Worm (Caenorhabditis elegans) whole organism, late embryonic: ENCODE results near the gene F20D6.10.

ENCODE experiments used
- C08G9.2 ChIP-seq: sonication (generic microtip); optimal IDR thresholded peaks from 2 replicates; lab custom pipeline; 2016; ENCODE audit warnings: mild to moderate bottlenecking, missing genetic modification characterization, moderate library complexity, missing compliant biosample characterization
- C38D4.7 ChIP-seq: fragments of 200-800 bp; sonication (Bioruptor generic); optimal IDR thresholded peaks from 2 replicates; lab custom pipeline; 2018; ENCODE audit warnings: mild to moderate bottlenecking, missing genetic modification characterization, moderate library complexity, missing compliant biosample characterization
- F13H6.1 ChIP-seq: sonication (generic microtip); optimal IDR thresholded peaks from 2 replicates; lab custom pipeline; 2016; ENCODE audit warnings: missing genetic modification characterization, missing compliant biosample characterization
- K02D7.2 ChIP-seq: sonication (generic microtip); optimal IDR thresholded peaks from 2 replicates; lab custom pipeline; 2017; ENCODE audit warnings: mild to moderate bottlenecking, missing genetic modification characterization, missing compliant biosample characterization
- K09A11.1 ChIP-seq: sonication (generic microtip); optimal IDR thresholded peaks from 2 replicates; lab custom pipeline; 2017; ENCODE audit warnings: antibody characterized with exemption, mild to moderate bottlenecking, missing genetic modification characterization, missing compliant biosample characterization; ENCODE audit not compliant: insufficient read depth
- Y22D7AL.16 ChIP-seq: sonication (generic microtip); optimal IDR thresholded peaks from 2 replicates; lab custom pipeline; 2016; ENCODE audit warnings: missing genetic modification characterization, missing compliant biosample characterization
- ama-1 ChIP-seq: fragments of 150-350 bp; optimal IDR thresholded peaks from 2 replicates; lab custom pipeline; 2014
- ceh-18 ChIP-seq: sonication (generic microtip); optimal IDR thresholded peaks from 2 replicates; lab custom pipeline; 2016; ENCODE audit warnings: missing genetic modification characterization, missing compliant biosample characterization
- ceh-2 ChIP-seq: sonication (generic microtip); optimal IDR thresholded peaks from 2 replicates; lab custom pipeline; 2016; ENCODE audit warnings: missing genotype, missing genetic modification characterization, missing compliant biosample characterization
- ceh-34 ChIP-seq: sonication (generic microtip); optimal IDR thresholded peaks from 2 replicates; lab custom pipeline; 2016; ENCODE audit warnings: mild to moderate bottlenecking, missing genetic modification characterization, missing compliant biosample characterization
- ceh-45 ChIP-seq: fragments of 200-800 bp; sonication (Bioruptor generic); IDR thresholded peaks from 2 replicates; pipeline ENCODE4 v1.3.6; 2022; ENCODE audit warnings: missing genetic modification reagents, missing genetic modification characterization, missing compliant biosample characterization
- ceh-48 ChIP-seq: sonication (generic microtip); optimal IDR thresholded peaks from 2 replicates; lab custom pipeline; 2016; ENCODE audit warnings: missing genetic modification characterization, inconsistent platforms, missing compliant biosample characterization
- ceh-6 ChIP-seq: fragments of 200-800 bp; sonication (Bioruptor generic); optimal IDR thresholded peaks from 2 replicates; lab custom pipeline; 2018; ENCODE audit warnings: mild to moderate bottlenecking, missing genetic modification characterization, missing compliant biosample characterization
- che-1 ChIP-seq: sonication (generic microtip); optimal IDR thresholded peaks from 2 replicates; lab custom pipeline; 2016; ENCODE audit warnings: mild to moderate bottlenecking, missing genetic modification characterization, missing compliant biosample characterization
- dmd-4 ChIP-seq: sonication (generic microtip); optimal IDR thresholded peaks from 2 replicates; lab custom pipeline; 2016; ENCODE audit warnings: borderline replicate concordance, missing genetic modification characterization, missing compliant biosample characterization
- elt-4 ChIP-seq: sonication (generic microtip); optimal IDR thresholded peaks from 2 replicates; lab custom pipeline; 2016; ENCODE audit warnings: missing genetic modification characterization, missing compliant biosample characterization
- eyg-1 ChIP-seq: sonication (generic microtip); optimal IDR thresholded peaks from 2 replicates; lab custom pipeline; 2016; ENCODE audit warnings: missing genotype, missing genetic modification characterization, missing compliant biosample characterization
- fax-1 ChIP-seq: sonication (generic microtip); optimal IDR thresholded peaks from 2 replicates; lab custom pipeline; 2016; ENCODE audit warnings: missing genotype, missing genetic modification characterization, missing compliant biosample characterization
- fkh-10 ChIP-seq: fragments of 150-350 bp; optimal IDR thresholded peaks from 2 replicates; lab custom pipeline; 2014; ENCODE audit warnings: missing biosample characterization, missing genetic modification reagents, missing genetic modification characterization
- fkh-6 ChIP-seq: sonication (generic microtip); optimal IDR thresholded peaks from 2 replicates; lab custom pipeline; 2016; ENCODE audit warnings: missing genetic modification characterization, missing compliant biosample characterization
- gmeb-2 ChIP-seq: sonication (generic microtip); optimal IDR thresholded peaks from 2 replicates; lab custom pipeline; 2016; ENCODE audit warnings: missing genetic modification characterization, inconsistent platforms, missing compliant biosample characterization
- hlh-13 ChIP-seq: fragments of 200-800 bp; sonication (Bioruptor generic); optimal IDR thresholded peaks from 2 replicates; lab custom pipeline; 2018; ENCODE audit warnings: mild to moderate bottlenecking, missing genetic modification characterization, missing compliant biosample characterization
- hlh-6 ChIP-seq: sonication (generic microtip); optimal IDR thresholded peaks from 2 replicates; lab custom pipeline; 2016; ENCODE audit warnings: missing genotype, missing genetic modification characterization, missing compliant biosample characterization
- madf-2 ChIP-seq: sonication (generic microtip); optimal IDR thresholded peaks from 2 replicates; lab custom pipeline; 2017; ENCODE audit warnings: missing genetic modification characterization, missing compliant biosample characterization
- mec-3 ChIP-seq: sonication (generic microtip); optimal IDR thresholded peaks from 2 replicates; lab custom pipeline; 2016; ENCODE audit warnings: borderline replicate concordance, missing genetic modification characterization, missing compliant biosample characterization
- nhr-232 ChIP-seq: sonication (generic microtip); optimal IDR thresholded peaks from 2 replicates; lab custom pipeline; 2016; ENCODE audit warnings: missing genetic modification characterization, missing compliant biosample characterization
- npax-4 ChIP-seq: sonication (generic microtip); optimal IDR thresholded peaks from 2 replicates; lab custom pipeline; 2016; ENCODE audit warnings: missing genetic modification characterization, missing compliant biosample characterization
- odd-2 ChIP-seq: sonication (generic microtip); optimal IDR thresholded peaks from 2 replicates; lab custom pipeline; 2017; ENCODE audit warnings: antibody characterized with exemption, mild to moderate bottlenecking, missing genetic modification characterization, missing compliant biosample characterization
- pat-9 ChIP-seq: fragments of 200-800 bp; sonication (Bioruptor generic); optimal IDR thresholded peaks from 2 replicates; lab custom pipeline; 2018; ENCODE audit warnings: mild to moderate bottlenecking, missing genetic modification characterization, moderate library complexity, missing compliant biosample characterization
- pha-2 ChIP-seq: sonication (generic microtip); optimal IDR thresholded peaks from 2 replicates; lab custom pipeline; 2017; ENCODE audit warnings: mild to moderate bottlenecking, missing genetic modification characterization, missing compliant biosample characterization
- rnt-1 ChIP-seq: sonication (generic microtip); optimal IDR thresholded peaks from 2 replicates; lab custom pipeline; 2016; ENCODE audit warnings: missing genetic modification characterization, missing compliant biosample characterization
- sox-2 ChIP-seq: fragments of 200-800 bp; sonication (Bioruptor generic); IDR thresholded peaks from 2 replicates; pipeline ENCODE4 v1.3.6; 2022; ENCODE audit warnings: missing genetic modification reagents, missing genetic modification characterization, missing compliant biosample characterization
- sox-4 ChIP-seq: sonication (generic microtip); optimal IDR thresholded peaks from 2 replicates; lab custom pipeline; 2017; ENCODE audit warnings: mild to moderate bottlenecking, missing genetic modification characterization, inconsistent platforms, missing compliant biosample characterization
- syd-9 ChIP-seq: sonication (generic microtip); optimal IDR thresholded peaks from 2 replicates; lab custom pipeline; 2016; ENCODE audit warnings: mild to moderate bottlenecking, missing genetic modification characterization, moderate library complexity, missing compliant biosample characterization
- tbx-2 ChIP-seq: sonication (generic microtip); optimal IDR thresholded peaks from 2 replicates; lab custom pipeline; 2016; ENCODE audit warnings: missing genetic modification characterization, missing compliant biosample characterization
- ttx-3 ChIP-seq: sonication (generic microtip); optimal IDR thresholded peaks from 2 replicates; lab custom pipeline; 2016; ENCODE audit warnings: missing genetic modification reagents, missing genetic modification characterization, missing compliant biosample characterization
- unc-55 ChIP-seq: sonication (generic microtip); optimal IDR thresholded peaks from 2 replicates; lab custom pipeline; 2017; ENCODE audit warnings: missing biosample characterization, missing genetic modification reagents, missing genetic modification characterization

F20D6.10 gene

DNA sequence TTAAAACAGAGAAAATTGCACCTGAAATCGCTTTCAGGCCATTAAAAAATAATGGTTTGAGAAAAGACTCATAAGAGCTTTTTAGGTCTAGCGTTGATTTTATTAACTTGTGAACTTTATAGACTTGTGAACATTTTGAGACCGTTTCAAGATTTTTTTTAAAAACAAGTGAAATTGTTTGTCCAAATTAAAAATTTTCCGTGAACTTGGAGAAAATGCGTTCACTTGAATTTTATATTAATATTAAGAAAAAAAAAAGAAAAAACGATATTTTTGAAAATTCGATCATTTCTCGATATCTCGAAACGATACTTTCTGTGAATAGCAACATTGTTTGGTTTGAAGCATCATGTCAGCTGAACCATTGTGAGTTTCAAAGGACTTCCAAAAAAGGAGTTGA is 5.3 kb downstream of the F20D6.10 start, which contains the start of gene F20D6.1:
Gene F20D6.1, plus strand, starts transcription at position 301 of the 400 bp plus-strand sequence.
- TF ChIP-seq che-1 (tag; lab: Kevin White, UChicago) (no peak), ceh-34 (tag; lab: Kevin White, UChicago) (no peak), hlh-13 (GFP tag; lab: Kevin White, UChicago) (no peak), dmd-4 (tag; lab: Kevin White, UChicago) (no peak), eyg-1 (tag; lab: Kevin White, UChicago) (no peak), Y22D7AL.16 (tag; lab: Kevin White, UChicago) (no peak), tbx-2 (no peak), gmeb-2 (tag; lab: Kevin White, UChicago) (no peak), npax-4 (no peak), sox-4 (no peak), ceh-6 (GFP tag; lab: Kevin White, UChicago) (no peak), sox-2 (GFP tag; lab: Robert Waterston, UW) (no peak), C38D4.7 (no peak), F13H6.1 (no peak)

DNA sequence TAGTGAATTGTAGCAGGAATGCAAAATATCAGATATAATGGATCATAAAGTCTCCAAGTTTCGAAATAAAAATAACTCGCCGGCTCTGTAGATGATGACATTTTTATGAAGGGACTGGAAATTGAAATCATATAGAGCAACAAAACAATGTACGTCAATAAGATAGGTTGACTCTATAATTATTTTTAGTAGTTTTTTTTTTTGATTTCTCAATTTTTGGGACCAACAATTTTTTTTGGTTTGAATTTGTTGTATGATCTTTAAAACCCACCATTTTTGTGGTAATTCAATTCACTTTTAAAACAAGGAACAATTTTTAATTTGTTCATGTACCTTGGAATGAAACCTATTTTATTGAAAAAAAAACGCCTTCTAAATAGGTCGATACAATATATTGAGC is 5.7 kb downstream of the F20D6.10 start, which contains the start of gene F20D6.12:
Gene F20D6.12, minus strand, starts transcription at position 101 of the 400 bp plus-strand sequence.
- TF ChIP-seq madf-2 (no peak), gmeb-2 (tag; lab: Kevin White, UChicago) (no peak), ceh-2 (tag; lab: Kevin White, UChicago) (no peak)

DNA sequence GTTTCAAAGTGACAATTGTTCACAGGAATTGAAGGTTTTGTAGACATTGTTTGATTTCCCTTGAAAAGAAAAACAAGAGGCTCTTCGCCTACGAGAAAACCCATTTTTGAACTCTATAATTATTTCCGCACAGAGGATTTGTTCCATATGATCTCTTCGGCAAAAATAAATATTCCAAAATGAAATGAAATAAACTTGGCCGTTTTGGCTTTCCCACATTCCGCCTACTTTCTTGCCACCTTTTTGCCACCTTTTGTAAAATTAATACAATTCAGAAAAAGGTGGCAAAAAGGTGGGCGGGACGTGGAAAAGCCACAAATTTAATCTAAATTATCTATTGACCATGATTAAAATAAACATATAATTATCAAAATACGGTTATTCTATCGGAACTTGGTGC is 7.3 kb downstream of the F20D6.10 start, which contains the start of gene F20D6.15:
Gene F20D6.15, minus strand, starts transcription at position 47 of the 400 bp plus-strand sequence.
- TF ChIP-seq fkh-6 (tag; lab: Kevin White, UChicago) (no peak), gmeb-2 (tag; lab: Kevin White, UChicago) (no peak), hlh-6 (tag; lab: Kevin White, UChicago) (no peak), fax-1 (tag; lab: Kevin White, UChicago) (no peak), rnt-1 (no peak), ceh-48 (tag; lab: Kevin White, UChicago) (no peak), mec-3 (tag; lab: Kevin White, UChicago) (no peak), sox-2 (GFP tag; lab: Robert Waterston, UW) (no peak), odd-2 (no peak), dmd-4 (tag; lab: Kevin White, UChicago) (no peak), elt-4 (tag; lab: Kevin White, UChicago) (no peak), ama-1 (lab: Kevin White, UChicago) (no peak), sox-4 (no peak)

DNA sequence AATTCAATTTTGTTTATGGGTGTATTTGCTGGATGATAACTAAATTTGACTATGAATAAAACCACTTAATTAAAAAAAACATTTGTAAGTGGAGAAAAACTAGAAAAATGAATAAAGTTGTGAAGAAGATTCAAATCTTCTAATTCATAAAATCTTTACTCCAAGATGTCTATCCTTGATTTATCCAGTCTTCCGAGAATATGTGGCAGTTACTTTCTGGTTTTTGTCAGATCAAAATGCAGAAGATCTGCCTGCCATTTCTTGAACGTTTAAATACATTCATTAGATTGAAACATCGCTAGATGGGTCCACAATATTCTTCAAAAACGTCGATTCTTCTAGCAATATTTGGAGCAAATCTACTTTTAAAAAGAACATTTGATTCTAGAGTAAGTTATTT is 10.0 kb downstream of the F20D6.10 start, which contains the start of gene F20D6.2:
Gene F20D6.2, plus strand, starts transcription at position 301 of the 400 bp plus-strand sequence.
- TF ChIP-seq ceh-6 (GFP tag; lab: Kevin White, UChicago) (no peak), ceh-45 (GFP tag; lab: Robert Waterston, UW) (no peak), C38D4.7 (no peak), nhr-232 (no peak), K02D7.2 (no peak), fkh-10 (GFP tag; lab: Kevin White, UChicago) (no peak), unc-55 (GFP tag; lab: Kevin White, UChicago) (no peak), C08G9.2 (tag; lab: Kevin White, UChicago) (no peak), ceh-18 (tag; lab: Kevin White, UChicago) (no peak), syd-9 (tag; lab: Kevin White, UChicago) (no peak), rnt-1 (no peak), ttx-3 (tag; lab: Kevin White, UChicago) (no peak), Y22D7AL.16 (tag; lab: Kevin White, UChicago) (no peak), dmd-4 (tag; lab: Kevin White, UChicago) (no peak), pha-2 (no peak), pat-9 (tag; lab: Kevin White, UChicago) (no peak), K09A11.1 (tag; lab: Kevin White, UChicago) (no peak)
- TF ChIP-seq, all 69 proteins: peak for 0
